Fruit fly (Drosophila melanogaster) Kc167 (cell line): Measurements from ENCODE around the gene para.

Experiments
- h ChIP-seq: fragments of >200 bp; optimal IDR thresholded peaks from 3 replicates; lab custom pipeline; 2018; ENCODE audit warnings: missing external identifiers
- psq ChIP-seq: fragments of >200 bp; optimal IDR thresholded peaks from 2 replicates; lab custom pipeline; 2017; ENCODE audit warnings: missing external identifiers
- ttk ChIP-seq: sonication (Bioruptor generic); optimal IDR thresholded peaks from 2 replicates; lab custom pipeline; 2017; ENCODE audit warnings: missing external identifiers

dm6 chrX:16421899-16422412 lies 110.9 kb downstream of the para start, which contains the start of gene AnxB11:
- no peak for TF ChIP-seq psq
- no peak for TF ChIP-seq ttk (lab: Kevin White, UChicago)
- no peak for TF ChIP-seq h (lab: Kevin White, UChicago)
